Worm (Caenorhabditis elegans) whole organism, L1 larva: Measurements from ENCODE around the gene ttbk-6.

Experiments used
- C16A3.4 ChIP-seq: fragments of 150-350 bp; optimal IDR thresholded peaks from 2 replicates; lab custom pipeline; 2014; ENCODE audit warnings: missing biosample characterization, missing genetic modification characterization
- C34B4.2 ChIP-seq: sonication (generic microtip); optimal IDR thresholded peaks from 2 replicates; lab custom pipeline; 2017; ENCODE audit warnings: mild to moderate bottlenecking, missing genetic modification characterization, missing compliant biosample characterization
- F16B12.6 ChIP-seq: fragments of 150-350 bp; optimal IDR thresholded peaks from 2 replicates; lab custom pipeline; 2014; ENCODE audit warnings: missing biosample characterization, missing genetic modification characterization
- Y116A8C.19 ChIP-seq: sonication (generic microtip); optimal IDR thresholded peaks from 2 replicates; lab custom pipeline; 2016; ENCODE audit warnings: missing compliant biosample characterization, missing genetic modification characterization, borderline replicate concordance
- aha-1 ChIP-seq: fragments of 150-350 bp; optimal IDR thresholded peaks from 2 replicates; lab custom pipeline; 2014; ENCODE audit warnings: missing biosample characterization, missing genetic modification characterization
- alr-1 ChIP-seq: fragments of 200-800 bp; sonication (Bioruptor generic); optimal IDR thresholded peaks from 2 replicates; lab custom pipeline; 2018; ENCODE audit warnings: borderline replicate concordance, mild to moderate bottlenecking, missing genetic modification characterization, missing compliant biosample characterization
- aly-2 ChIP-seq: fragments of 150-350 bp; optimal IDR thresholded peaks from 2 replicates; lab custom pipeline; 2014; ENCODE audit warnings: missing biosample characterization, missing genetic modification characterization
- ama-1 ChIP-seq: fragments of 150-350 bp; optimal IDR thresholded peaks from 2 replicates; lab custom pipeline; 2014
- blmp-1 ChIP-seq: fragments of 150-350 bp; optimal IDR thresholded peaks from 2 replicates; lab custom pipeline; 2014; ENCODE audit warnings: missing biosample characterization, missing genetic modification characterization
- ceh-63 ChIP-seq: fragments of 200-800 bp; sonication (Bioruptor generic); optimal IDR thresholded peaks from 2 replicates; lab custom pipeline; 2018; ENCODE audit warnings: mild to moderate bottlenecking, missing genetic modification characterization, missing compliant biosample characterization
- ceh-8 ChIP-seq: fragments of 200-800 bp; sonication (Bioruptor generic); optimal IDR thresholded peaks from 2 replicates; lab custom pipeline; 2018; ENCODE audit warnings: mild to moderate bottlenecking, missing genetic modification characterization, moderate library complexity, missing compliant biosample characterization
- ceh-82 ChIP-seq, 3 experiments: fragments of 150-350 bp in 1 of 3; sonication (generic microtip) in 2 of 3; optimal IDR thresholded peaks; 2 replicates each; lab custom pipeline; 2014 to 2017; ENCODE audit warnings: missing biosample characterization in 3 of 3, missing genetic modification characterization in 3 of 3
- ceh-88 ChIP-seq: fragments of 200-800 bp; sonication (Bioruptor generic); IDR thresholded peaks from 2 replicates; pipeline ENCODE4 v1.3.6; 2022; ENCODE audit warnings: missing genetic modification characterization, missing compliant biosample characterization
- ceh-90 ChIP-seq: sonication (generic microtip); optimal IDR thresholded peaks from 2 replicates; lab custom pipeline; 2016; ENCODE audit warnings: missing genetic modification characterization, missing compliant biosample characterization
- dpl-1 ChIP-seq, 3 experiments: fragments of 150-350 bp in 2 of 3; sonication (generic microtip) in 1 of 3; optimal IDR thresholded peaks; 2 replicates each; lab custom pipeline; 2014 to 2017; ENCODE audit warnings: missing biosample characterization in 3 of 3, missing genetic modification characterization in 3 of 3, missing genetic modification reagents in 3 of 3
- efl-3 ChIP-seq: fragments of 200-800 bp; sonication (Bioruptor generic); optimal IDR thresholded peaks from 2 replicates; lab custom pipeline; 2018; ENCODE audit warnings: mild to moderate bottlenecking, missing genetic modification characterization, missing compliant biosample characterization
- egl-27 ChIP-seq, 2 experiments: fragments of 150-350 bp in 1 of 2; sonication (generic microtip); optimal IDR thresholded peaks; 3 replicates each; lab custom pipeline; 2017 to 2018; ENCODE audit warnings: missing biosample characterization in 2 of 2, missing genetic modification characterization in 2 of 2, missing genetic modification reagents in 2 of 2
- elt-2 ChIP-seq: sonication (generic microtip); optimal IDR thresholded peaks from 2 replicates; lab custom pipeline; 2016; ENCODE audit warnings: missing genetic modification characterization, mild to moderate bottlenecking, inconsistent platforms, missing compliant biosample characterization, missing genetic modification reagents
- ets-5 ChIP-seq: fragments of 200-800 bp; sonication (Bioruptor generic); IDR thresholded peaks from 2 replicates; pipeline ENCODE4 v1.3.6; 2022; ENCODE audit warnings: missing genetic modification characterization, missing compliant biosample characterization
- fkh-10 ChIP-seq: sonication (generic microtip); optimal IDR thresholded peaks from 2 replicates; lab custom pipeline; 2017; ENCODE audit warnings: missing biosample characterization, missing genetic modification reagents, missing genetic modification characterization
- fkh-4 ChIP-seq: sonication (generic microtip); optimal IDR thresholded peaks from 2 replicates; lab custom pipeline; 2016; ENCODE audit warnings: missing compliant biosample characterization, missing genetic modification characterization, borderline replicate concordance
- fkh-8 ChIP-seq: sonication (generic microtip); optimal IDR thresholded peaks from 2 replicates; lab custom pipeline; 2016; ENCODE audit warnings: mild to moderate bottlenecking, missing genetic modification characterization, missing compliant biosample characterization
- fos-1 ChIP-seq: fragments of 150-350 bp; optimal IDR thresholded peaks from 2 replicates; lab custom pipeline; 2014; ENCODE audit warnings: missing biosample characterization, missing genetic modification characterization
- hlh-17 ChIP-seq: fragments of 200-800 bp; sonication (Bioruptor generic); optimal IDR thresholded peaks from 2 replicates; lab custom pipeline; 2018; ENCODE audit warnings: missing genetic modification characterization, mild to moderate bottlenecking, missing compliant biosample characterization, moderate library complexity, borderline replicate concordance
- hlh-4 ChIP-seq: sonication (generic microtip); optimal IDR thresholded peaks from 2 replicates; lab custom pipeline; 2016; ENCODE audit warnings: mild to moderate bottlenecking, missing genetic modification characterization, missing compliant biosample characterization
- irx-1 ChIP-seq: sonication (generic microtip); optimal IDR thresholded peaks from 2 replicates; lab custom pipeline; 2016; ENCODE audit warnings: missing genetic modification characterization, missing compliant biosample characterization
- lin-13 ChIP-seq: fragments of 150-350 bp; optimal IDR thresholded peaks from 2 replicates; lab custom pipeline; 2014; ENCODE audit warnings: missing biosample characterization, missing genetic modification reagents, missing genetic modification characterization
- lin-15B ChIP-seq: fragments of 150-350 bp; sonication (generic microtip); optimal IDR thresholded peaks from 3 replicates; lab custom pipeline; 2014; ENCODE audit warnings: missing biosample characterization, missing genetic modification characterization
- lin-35 ChIP-seq, 2 experiments: fragments of 150-350 bp; optimal IDR thresholded peaks; 2 replicates each; lab custom pipeline; 2014; ENCODE audit warnings: missing biosample characterization in 2 of 2, missing genetic modification characterization in 2 of 2, missing genetic modification reagents in 2 of 2
- lin-39 ChIP-seq: fragments of 150-350 bp; optimal IDR thresholded peaks from 2 replicates; lab custom pipeline; 2014; ENCODE audit warnings: missing biosample characterization, missing genetic modification reagents, missing genetic modification characterization
- lsy-2 ChIP-seq, 2 experiments: fragments of 150-350 bp; optimal IDR thresholded peaks; 2 replicates each; lab custom pipeline; 2014; ENCODE audit warnings: missing biosample characterization in 2 of 2, missing genetic modification characterization in 2 of 2
- mdl-1 ChIP-seq, 2 experiments: fragments of 150-350 bp; optimal IDR thresholded peaks; 2 replicates each; lab custom pipeline; 2014 to 2017; ENCODE audit warnings: missing biosample characterization in 2 of 2, missing genetic modification characterization in 2 of 2, inconsistent platforms in 1 of 2
- mef-2 ChIP-seq: fragments of 150-350 bp; optimal IDR thresholded peaks from 2 replicates; lab custom pipeline; 2014; ENCODE audit warnings: missing biosample characterization, missing genetic modification characterization
- nhr-12 ChIP-seq: sonication (generic microtip); optimal IDR thresholded peaks from 2 replicates; lab custom pipeline; 2017; ENCODE audit warnings: missing biosample characterization, missing genetic modification characterization
- nhr-28 ChIP-seq: fragments of 150-350 bp; optimal IDR thresholded peaks from 2 replicates; lab custom pipeline; 2014; ENCODE audit warnings: missing biosample characterization, missing genetic modification characterization
- nhr-71 ChIP-seq: sonication (generic microtip); optimal IDR thresholded peaks from 2 replicates; lab custom pipeline; 2016; ENCODE audit warnings: mild to moderate bottlenecking, missing genetic modification characterization, moderate library complexity, missing compliant biosample characterization
- nhr-76 ChIP-seq: sonication (generic microtip); optimal IDR thresholded peaks from 2 replicates; lab custom pipeline; 2017; ENCODE audit warnings: missing biosample characterization, missing genetic modification characterization
- nhr-77 ChIP-seq: fragments of 150-350 bp; optimal IDR thresholded peaks from 2 replicates; lab custom pipeline; 2014; ENCODE audit warnings: missing biosample characterization, missing genetic modification characterization
- nhr-90 ChIP-seq: sonication (generic microtip); optimal IDR thresholded peaks from 2 replicates; lab custom pipeline; 2016; ENCODE audit warnings: mild to moderate bottlenecking, missing genetic modification characterization, missing compliant biosample characterization; ENCODE audit not compliant: poor library complexity
- pag-3 ChIP-seq: sonication (generic microtip); optimal IDR thresholded peaks from 2 replicates; lab custom pipeline; 2017; ENCODE audit warnings: missing genetic modification characterization, mild to moderate bottlenecking, missing compliant biosample characterization, antibody characterized with exemption, borderline replicate concordance; ENCODE audit not compliant: insufficient read depth
- snpc-4 ChIP-seq: fragments of 150-350 bp; optimal IDR thresholded peaks from 2 replicates; lab custom pipeline; 2014; ENCODE audit warnings: missing biosample characterization, missing genetic modification characterization
- snu-23 ChIP-seq: sonication (generic microtip); optimal IDR thresholded peaks from 2 replicates; lab custom pipeline; 2016; ENCODE audit warnings: missing genetic modification characterization, missing compliant biosample characterization
- sptf-1 ChIP-seq: fragments of 150-350 bp; optimal IDR thresholded peaks from 2 replicates; lab custom pipeline; 2014; ENCODE audit warnings: missing biosample characterization, missing genetic modification characterization
- unc-30 ChIP-seq: sonication (generic microtip); optimal IDR thresholded peaks from 2 replicates; lab custom pipeline; 2017; ENCODE audit warnings: missing biosample characterization, missing genetic modification characterization
- vab-15 ChIP-seq: sonication (generic microtip); optimal IDR thresholded peaks from 2 replicates; lab custom pipeline; 2017; ENCODE audit warnings: missing genotype, mild to moderate bottlenecking, missing genetic modification characterization, missing compliant biosample characterization
- zip-4 ChIP-seq: fragments of 200-800 bp; sonication (Bioruptor generic); optimal IDR thresholded peaks from 2 replicates; lab custom pipeline; 2018; ENCODE audit warnings: mild to moderate bottlenecking, missing genetic modification characterization, moderate library complexity, missing compliant biosample characterization
- ztf-11 ChIP-seq, 2 experiments: sonication (generic microtip); optimal IDR thresholded peaks; 2 replicates each; lab custom pipeline; 2016 to 2017; ENCODE audit warnings: missing genetic modification characterization in 2 of 2, missing biosample characterization in 1 of 2, missing compliant biosample characterization in 1 of 2

The ttbk-6 gene

ce11 chrIII:5078062-5078461, 3.6 kb downstream of the ttbk-6 start (continued):
- TF ChIP-seq nhr-12 (no peak), lsy-2 (tag; optimal IDR thresholded peaks at IDR 0.05; lab: Kevin White, UChicago) (peak; percentile 46 to 60), ets-5 (GFP tag; lab: Robert Waterston, UW) (no peak), ceh-90 (tag; lab: Kevin White, UChicago) (no peak), alr-1 (tag; lab: Kevin White, UChicago) (no peak), hlh-4 (tag; lab: Kevin White, UChicago) (no peak), mef-2 (tag; lab: Kevin White, UChicago) (no peak), dpl-1 (GFP tag; optimal IDR thresholded peaks at IDR 0.05; lab: Kevin White, UChicago) (peak in 2 of 3 experiments; percentile 36 to 56), lin-35 (GFP tag; optimal IDR thresholded peaks at IDR 0.05; lab: Kevin White, UChicago) (peak; percentile 3 to 83), ama-1 (no peak), nhr-76 (tag; lab: Kevin White, UChicago) (no peak), irx-1 (tag; lab: Kevin White, UChicago) (peak; percentile 41), ceh-82 (tag; optimal IDR thresholded peaks at IDR 0.05; lab: Kevin White, UChicago) (peak in 1 of 3 experiments; percentile 11), ceh-88 (GFP tag; lab: Robert Waterston, UW) (no peak)

ce11 chrIII:5080700-5081572, 6.4 kb downstream of the ttbk-6 start:
- TF ChIP-seq aly-2 (tag; lab: Kevin White, UChicago) (peak; percentile 49), nhr-90 (tag; lab: Kevin White, UChicago) (peak; percentile 92), lin-15B (peak; percentile 37), ztf-11 (tag; optimal IDR thresholded peaks at IDR 0.05; lab: Kevin White, UChicago) (peak in 1 of 2 experiments; percentile 84), pag-3 (tag; lab: Kevin White, UChicago) (no peak), lin-39 (tag; lab: Kevin White, UChicago) (peak; percentile 68), nhr-77 (peak; percentile 53), nhr-76 (tag; lab: Kevin White, UChicago) (no peak), Y116A8C.19 (tag; lab: Kevin White, UChicago) (no peak), ceh-82 (tag; optimal IDR thresholded peaks at IDR 0.05; lab: Kevin White, UChicago) (peak; percentile 3 to 90 (median 89)), egl-27 (tag; optimal IDR thresholded peaks at IDR 0.05; lab: Kevin White, UChicago) (no peak), aha-1 (tag; lab: Kevin White, UChicago) (peak; percentile 41), nhr-71 (tag; lab: Kevin White, UChicago) (peak; percentile 94), vab-15 (tag; lab: Kevin White, UChicago) (no peak), fkh-4 (tag; lab: Kevin White, UChicago) (peak; percentile 43), hlh-17 (GFP tag; lab: Kevin White, UChicago) (no peak), efl-3 (GFP tag; lab: Kevin White, UChicago) (peak; percentile 64), zip-4 (peak; percentile 80), mdl-1 (tag; optimal IDR thresholded peaks at IDR 0.05; lab: Kevin White, UChicago) (peak in 1 of 2 experiments; percentile 51), C16A3.4 (tag; lab: Kevin White, UChicago) (peak; percentile 51), nhr-12 (no peak), snu-23 (GFP tag; lab: Kevin White, UChicago) (peak; percentile 91), lin-13 (GFP tag; lab: Kevin White, UChicago) (peak; percentile 57), fos-1 (tag; lab: Kevin White, UChicago) (peak; percentile 64), alr-1 (tag; lab: Kevin White, UChicago) (no peak), C34B4.2 (tag; lab: Kevin White, UChicago) (peak; percentile 15), fkh-10 (GFP tag; lab: Kevin White, UChicago) (peak; percentile 58), blmp-1 (tag; lab: Kevin White, UChicago) (no peak), ceh-8 (GFP tag; lab: Kevin White, UChicago) (peak; percentile 82), ceh-63 (GFP tag; lab: Kevin White, UChicago) (no peak), snpc-4 (tag; lab: Kevin White, UChicago) (peak; percentile 99), sptf-1 (tag; lab: Kevin White, UChicago) (no peak), F16B12.6 (tag; lab: Kevin White, UChicago) (peak; percentile 21), fkh-8 (tag; lab: Kevin White, UChicago) (peak; percentile 79), unc-30 (no peak), nhr-28 (no peak), ets-5 (GFP tag; lab: Robert Waterston, UW) (no peak), elt-2 (tag; lab: Kevin White, UChicago) (peak; percentile 77), ceh-88 (GFP tag; lab: Robert Waterston, UW) (peak; percentile 82)
